Fruit fly (Drosophila melanogaster) whole organism, pupa: Measurements from ENCODE around the gene Spindly.

Experiments
- CG12605 ChIP-seq: fragments of 200-800 bp; sonication (Bioruptor generic); IDR thresholded peaks from 2 replicates; pipeline ENCODE4 v1.3.6; 2022; ENCODE audit warnings: missing biosample characterization, missing genetic modification characterization
- CG34367 ChIP-seq: fragments of 200-800 bp; sonication (Bioruptor generic); optimal IDR thresholded peaks from 2 replicates; lab custom pipeline; 2018; ENCODE audit warnings: missing biosample characterization, mild to moderate bottlenecking, missing genetic modification characterization
- CG9948 ChIP-seq: fragments of 200-800 bp; sonication (Bioruptor generic); optimal IDR thresholded peaks from 2 replicates; lab custom pipeline; 2018; ENCODE audit warnings: missing biosample characterization, mild to moderate bottlenecking, missing genetic modification characterization, moderate library complexity

DNA sequence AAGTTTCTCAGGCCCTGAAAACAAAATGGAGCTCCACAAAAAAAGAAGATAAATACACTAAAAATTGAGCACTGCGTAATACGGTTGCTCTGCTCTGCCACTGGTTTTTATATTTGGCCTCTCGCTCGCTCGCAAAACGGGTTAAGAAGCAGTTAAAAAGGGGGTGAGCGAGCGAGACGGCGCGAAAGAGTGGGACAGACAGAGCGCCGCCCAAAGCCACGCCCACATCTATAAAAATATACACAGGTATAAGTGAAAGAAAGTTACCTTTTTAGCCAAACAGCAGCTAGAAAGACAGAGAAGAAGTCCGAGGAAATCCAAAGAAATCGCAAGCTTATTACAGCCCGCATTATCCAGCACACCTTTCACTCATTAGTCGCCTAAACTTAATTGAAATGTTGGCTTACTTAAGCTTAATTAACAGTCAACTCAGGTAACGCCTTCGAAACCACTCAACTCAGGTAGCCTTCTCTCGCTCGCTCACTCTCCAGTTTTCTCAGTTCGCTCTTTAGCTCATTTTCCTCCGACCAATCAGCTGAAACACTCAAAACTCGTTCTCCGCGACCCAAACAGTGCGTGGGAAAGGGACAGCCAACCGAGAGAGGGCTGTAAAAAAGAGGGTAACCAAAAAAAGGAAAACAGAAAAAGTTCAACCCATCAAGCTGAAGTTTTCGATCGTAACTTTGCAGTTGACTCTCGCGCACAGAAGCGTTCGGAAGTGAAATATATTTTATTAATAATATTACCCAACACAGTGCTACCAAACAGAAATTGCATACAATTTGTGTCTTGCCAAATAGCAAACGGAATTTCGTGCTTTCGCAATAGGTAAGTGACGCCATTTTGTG is 8.7 kb upstream of the Spindly start, which contains the start of gene drm:
- TF ChIP-seq CG34367 (tag; lab: Kevin White, UChicago), result no peak
- no peak for TF ChIP-seq CG12605 (GFP tag; lab: Robert Waterston, UW)
- no peak for TF ChIP-seq CG9948
